Fruit fly (Drosophila melanogaster) whole organism, embryonic: Measurements from ENCODE around the gene mthl14.

ENCODE experiments used
- Atf6 ChIP-seq: fragments of 200-800 bp; sonication (Bioruptor generic); IDR thresholded peaks from 2 replicates; pipeline ENCODE4 v1.3.6; 2022; ENCODE audit warnings: missing biosample characterization, missing genetic modification characterization
- CG10147 ChIP-seq: fragments of 200-800 bp; sonication (Bioruptor generic); optimal IDR thresholded peaks from 2 replicates; lab custom pipeline; 2019; ENCODE audit warnings: missing biosample characterization, mild to moderate bottlenecking, missing genetic modification characterization, moderate library complexity
- CG12391 ChIP-seq: fragments of 200-800 bp; sonication (Bioruptor generic); optimal IDR thresholded peaks from 3 replicates; lab custom pipeline; 2018; ENCODE audit warnings: missing biosample characterization, mild to moderate bottlenecking, missing genetic modification characterization, moderate library complexity
- CG14050 ChIP-seq: fragments of 200-800 bp; sonication (Bioruptor generic); IDR thresholded peaks from 3 replicates; pipeline ENCODE4 v1.3.6; 2022; ENCODE audit warnings: missing biosample characterization, missing genetic modification characterization
- CG1647 ChIP-seq: fragments of 200-800 bp; sonication (Bioruptor generic); optimal IDR thresholded peaks from 3 replicates; lab custom pipeline; 2016; ENCODE audit warnings: missing biosample characterization, missing genetic modification characterization
- CG16863 ChIP-seq: fragments of 200-800 bp; sonication (Bioruptor generic); optimal IDR thresholded peaks from 3 replicates; lab custom pipeline; 2016; ENCODE audit warnings: missing biosample characterization, missing genetic modification characterization
- CG17385 ChIP-seq: fragments of 200-800 bp; sonication (Bioruptor generic); optimal IDR thresholded peaks from 3 replicates; lab custom pipeline; 2018; ENCODE audit warnings: missing biosample characterization, mild to moderate bottlenecking, missing genetic modification characterization
- CG17912 ChIP-seq: fragments of 200-800 bp; sonication (Bioruptor generic); optimal IDR thresholded peaks from 2 replicates; lab custom pipeline; 2018; ENCODE audit warnings: missing biosample characterization, mild to moderate bottlenecking, missing genetic modification characterization
- CG18599 ChIP-seq: fragments of 200-800 bp; sonication (Bioruptor generic); optimal IDR thresholded peaks from 3 replicates; lab custom pipeline; 2017; ENCODE audit warnings: missing biosample characterization, missing genetic modification characterization, mild to moderate bottlenecking, moderate library complexity, missing genetic modification reagents
- CG18619 ChIP-seq: fragments of 200-800 bp; sonication (Bioruptor generic); optimal IDR thresholded peaks from 3 replicates; lab custom pipeline; 2017; ENCODE audit warnings: missing biosample characterization, mild to moderate bottlenecking, missing genetic modification characterization
- CG2202 ChIP-seq: fragments of 200-800 bp; sonication (Bioruptor generic); optimal IDR thresholded peaks from 2 replicates; lab custom pipeline; 2018; ENCODE audit warnings: missing biosample characterization, mild to moderate bottlenecking, missing genetic modification characterization
- CG30431 ChIP-seq: fragments of 200-800 bp; sonication (Bioruptor generic); optimal IDR thresholded peaks from 2 replicates; lab custom pipeline; 2017; ENCODE audit warnings: missing biosample characterization, missing genetic modification characterization
- CG31365 ChIP-seq: fragments of 200-800 bp; sonication (Bioruptor generic); optimal IDR thresholded peaks from 2 replicates; lab custom pipeline; 2018; ENCODE audit warnings: missing biosample characterization, mild to moderate bottlenecking, missing genetic modification characterization
- CG31388 ChIP-seq: fragments of 200-800 bp; sonication (Bioruptor generic); optimal IDR thresholded peaks from 2 replicates; lab custom pipeline; 2016; ENCODE audit warnings: missing biosample characterization, missing genetic modification characterization
- CG3281 ChIP-seq: fragments of 200-800 bp; sonication (Bioruptor generic); optimal IDR thresholded peaks from 3 replicates; lab custom pipeline; 2017; ENCODE audit warnings: missing biosample characterization, mild to moderate bottlenecking, missing genetic modification characterization
- CG33213 ChIP-seq: fragments of 200-800 bp; sonication (Bioruptor generic); optimal IDR thresholded peaks from 3 replicates; lab custom pipeline; 2016; ENCODE audit warnings: missing biosample characterization, missing genetic modification characterization
- CG6791 ChIP-seq: fragments of 200-800 bp; sonication (Bioruptor generic); IDR thresholded peaks from 3 replicates; pipeline ENCODE4 v1.3.6; 2022; ENCODE audit warnings: missing biosample characterization, missing genetic modification characterization; ENCODE audit not compliant: partially characterized antibody
- D ChIP-seq, 2 experiments: fragments of 200-800 bp in 1 of 2; fragments of >200 bp in 1 of 2; sonication (Bioruptor generic) in 1 of 2; optimal IDR thresholded peaks; 2 replicates in 1 of 2; 3 replicates in 1 of 2; lab custom pipeline; 2017; ENCODE audit warnings: mild to moderate bottlenecking in 1 of 2, missing biosample characterization in 1 of 2, missing genetic modification characterization in 1 of 2, missing genetic modification reagents in 1 of 2
- Doc2 ChIP-seq: fragments of 200-800 bp; sonication (Bioruptor generic); IDR thresholded peaks from 2 replicates; pipeline ENCODE4 v1.3.6; 2022; ENCODE audit warnings: missing biosample characterization, missing genetic modification characterization
- Fer3 ChIP-seq: fragments of 200-800 bp; sonication (Bioruptor generic); optimal IDR thresholded peaks from 2 replicates; lab custom pipeline; 2018; ENCODE audit warnings: missing biosample characterization, mild to moderate bottlenecking, missing genetic modification characterization, moderate library complexity
- GATAe ChIP-seq: fragments of 200-800 bp; sonication (Bioruptor generic); conservative IDR thresholded peaks from 2 replicates; pipeline ENCODE4 v1.3.6; 2022; ENCODE audit warnings: missing biosample characterization, missing genetic modification characterization
- HHEX ChIP-seq: fragments of 200-800 bp; sonication (Bioruptor generic); optimal IDR thresholded peaks from 3 replicates; lab custom pipeline; 2017; ENCODE audit warnings: missing biosample characterization, mild to moderate bottlenecking, missing genetic modification characterization, missing genetic modification reagents
- Jarid2 ChIP-seq: fragments of 200-800 bp; sonication (Bioruptor generic); optimal IDR thresholded peaks from 3 replicates; lab custom pipeline; 2017; ENCODE audit warnings: mild to moderate bottlenecking, missing biosample characterization, missing genetic modification reagents, missing genetic modification characterization
- Lpt ChIP-seq: fragments of >200 bp; optimal IDR thresholded peaks from 2 replicates; lab custom pipeline; 2018; ENCODE audit warnings: missing biosample characterization, missing genetic modification characterization
- Nf-YA ChIP-seq: fragments of 200-800 bp; sonication (Bioruptor generic); IDR thresholded peaks from 2 replicates; pipeline ENCODE4 v1.3.6; 2022; ENCODE audit warnings: missing biosample characterization, missing genetic modification characterization
- NfI ChIP-seq: fragments of 200-800 bp; sonication (Bioruptor generic); optimal IDR thresholded peaks from 3 replicates; lab custom pipeline; 2018; ENCODE audit warnings: missing biosample characterization, mild to moderate bottlenecking, missing genetic modification characterization, moderate library complexity
- Ravus ChIP-seq: fragments of 200-800 bp; sonication (Bioruptor generic); IDR thresholded peaks from 2 replicates; pipeline ENCODE4 v1.3.6; 2022; ENCODE audit warnings: missing biosample characterization, missing genetic modification characterization
- Scr ChIP-seq: fragments of 200-800 bp; sonication (Bioruptor generic); IDR thresholded peaks from 2 replicates; pipeline ENCODE4 v1.3.6; 2022; ENCODE audit warnings: missing biosample characterization, missing genetic modification characterization; ENCODE audit not compliant: partially characterized antibody
- Vsx1 ChIP-seq: fragments of 200-800 bp; sonication (Bioruptor generic); optimal IDR thresholded peaks from 2 replicates; lab custom pipeline; 2017; ENCODE audit warnings: missing biosample characterization, mild to moderate bottlenecking, missing genetic modification characterization, missing genetic modification reagents
- abd-A ChIP-seq: fragments of 200-800 bp; sonication (Bioruptor generic); optimal IDR thresholded peaks from 3 replicates; lab custom pipeline; 2019; ENCODE audit warnings: missing biosample characterization, mild to moderate bottlenecking, missing genetic modification characterization, moderate library complexity
- ara ChIP-seq: fragments of 200-800 bp; sonication (Bioruptor generic); IDR thresholded peaks from 2 replicates; pipeline ENCODE4 v1.3.6; 2022; ENCODE audit warnings: missing biosample characterization, missing genetic modification characterization
- btn ChIP-seq: fragments of 200-800 bp; sonication (Bioruptor generic); optimal IDR thresholded peaks from 2 replicates; lab custom pipeline; 2016; ENCODE audit warnings: missing biosample characterization, missing genetic modification characterization
- croc ChIP-seq: fragments of 200-800 bp; sonication (Bioruptor generic); conservative IDR thresholded peaks from 3 replicates; pipeline ENCODE4 v1.3.6; 2022; ENCODE audit warnings: missing biosample characterization, missing genetic modification characterization
- dpn ChIP-seq, 2 experiments: fragments of 200-800 bp; sonication (Bioruptor generic); optimal IDR thresholded peaks; 3 replicates each; lab custom pipeline; 2016; ENCODE audit warnings: missing biosample characterization in 2 of 2, missing genetic modification characterization in 2 of 2
- fd64A ChIP-seq: fragments of 200-800 bp; sonication (Bioruptor generic); optimal IDR thresholded peaks from 3 replicates; lab custom pipeline; 2018; ENCODE audit warnings: missing biosample characterization, mild to moderate bottlenecking, missing genetic modification characterization
- fru ChIP-seq: fragments of >200 bp; optimal IDR thresholded peaks from 2 replicates; lab custom pipeline; 2017
- jumu ChIP-seq: fragments of 200-800 bp; sonication (Bioruptor generic); optimal IDR thresholded peaks from 3 replicates; lab custom pipeline; 2016; ENCODE audit warnings: missing biosample characterization, missing genetic modification characterization
- maf-S ChIP-seq: fragments of 200-800 bp; sonication (Bioruptor generic); optimal IDR thresholded peaks from 2 replicates; lab custom pipeline; 2016; ENCODE audit warnings: missing biosample characterization, missing genetic modification characterization
- org-1 ChIP-seq: fragments of 200-800 bp; sonication (Bioruptor generic); optimal IDR thresholded peaks from 2 replicates; lab custom pipeline; 2017; ENCODE audit warnings: missing biosample characterization, missing genetic modification characterization
- peb ChIP-seq: fragments of 200-800 bp; sonication (Bioruptor generic); IDR thresholded peaks from 2 replicates; pipeline ENCODE4 v1.3.6; 2022; ENCODE audit warnings: missing biosample characterization, missing genetic modification characterization
- phol ChIP-seq: fragments of 200-800 bp; sonication (Bioruptor generic); optimal IDR thresholded peaks from 3 replicates; lab custom pipeline; 2018; ENCODE audit warnings: missing biosample characterization, mild to moderate bottlenecking, missing genetic modification characterization, moderate library complexity
- pita ChIP-seq: fragments of 200-800 bp; sonication (Bioruptor generic); optimal IDR thresholded peaks from 2 replicates; lab custom pipeline; 2017; ENCODE audit warnings: missing biosample characterization, mild to moderate bottlenecking, missing genetic modification characterization
- pzg ChIP-seq: fragments of 200-800 bp; sonication (Bioruptor generic); optimal IDR thresholded peaks from 3 replicates; lab custom pipeline; 2018; ENCODE audit warnings: missing biosample characterization, mild to moderate bottlenecking, missing genetic modification characterization, moderate library complexity
- row ChIP-seq: fragments of 200-800 bp; sonication (Bioruptor generic); IDR thresholded peaks from 3 replicates; pipeline ENCODE4 v1.3.6; 2022; ENCODE audit warnings: missing biosample characterization, missing genetic modification characterization
- schlank ChIP-seq: fragments of 200-800 bp; sonication (Bioruptor generic); optimal IDR thresholded peaks from 2 replicates; lab custom pipeline; 2018; ENCODE audit warnings: missing biosample characterization, mild to moderate bottlenecking, missing genetic modification characterization
- slou ChIP-seq: fragments of 200-800 bp; sonication (Bioruptor generic); optimal IDR thresholded peaks from 3 replicates; lab custom pipeline; 2016; ENCODE audit warnings: missing biosample characterization, missing genetic modification characterization
- usp ChIP-seq: fragments of >200 bp; optimal IDR thresholded peaks from 2 replicates; lab custom pipeline; 2017; ENCODE audit warnings: missing biosample characterization, missing genetic modification characterization
- zf30C ChIP-seq: fragments of 200-800 bp; sonication (Bioruptor generic); optimal IDR thresholded peaks from 3 replicates; lab custom pipeline; 2018; ENCODE audit warnings: missing biosample characterization, mild to moderate bottlenecking, missing genetic modification characterization
- zfh2 ChIP-seq: fragments of 200-800 bp; sonication (Bioruptor generic); optimal IDR thresholded peaks from 2 replicates; lab custom pipeline; 2016; ENCODE audit warnings: missing biosample characterization, missing genetic modification characterization

Gene mthl14

dm6 chr3L:199754-200596 lies 47.3 kb upstream of the mthl14 start, which contains the start of the genes rno and mri (continued):
- TF ChIP-seq CG12391 (tag; lab: Kevin White, UChicago) = peak; percentile 92
- TF ChIP-seq CG14050 (GFP tag; lab: Robert Waterston, UW) = peak; percentile 40; the same call in 1 of the 3 replicates
- peak; percentile 6 to 75 for TF ChIP-seq dpn (GFP tag; optimal IDR thresholded peaks at IDR 0.05; lab: Kevin White, UChicago)
- TF ChIP-seq schlank = peak; percentile 25
- peak; percentile 56; the same call in 1 of the 2 replicates for TF ChIP-seq ara (GFP tag; lab: Robert Waterston, UW)
- TF ChIP-seq CG6791 (GFP tag; lab: Robert Waterston, UW) = peak; percentile 92
- no peak for TF ChIP-seq CG33213 (GFP tag; lab: Kevin White, UChicago)
- TF ChIP-seq Vsx1 = no peak
- TF ChIP-seq usp (GFP tag; lab: Kevin White, UChicago) = no peak
- peak; percentile 86 for TF ChIP-seq row
- no peak for TF ChIP-seq CG17912 (GFP tag; lab: Kevin White, UChicago)
- peak; percentile 23; the same call in 1 of the 2 replicates for TF ChIP-seq Nf-YA (GFP tag; lab: Robert Waterston, UW)
- TF ChIP-seq pita = no peak
- TF ChIP-seq D (optimal IDR thresholded peaks at IDR 0.05; lab: Kevin White, UChicago) = no peak
- peak; percentile 41 for TF ChIP-seq D (GFP tag; optimal IDR thresholded peaks at IDR 0.05; lab: Kevin White, UChicago)
- no peak for TF ChIP-seq CG1647 (GFP tag; lab: Kevin White, UChicago)
- TF ChIP-seq Atf6 (GFP tag; lab: Robert Waterston, UW) = peak; percentile 67; the same call in 1 of the 2 replicates
- TF ChIP-seq zf30C (GFP tag; lab: Kevin White, UChicago) = no peak
- no peak for TF ChIP-seq fru (lab: Kevin White, UChicago)
- no peak for TF ChIP-seq fd64A (GFP tag; lab: Kevin White, UChicago)
- TF ChIP-seq Scr (GFP tag; lab: Robert Waterston, UW) = peak; percentile 95
- TF ChIP-seq CG18619 = peak; percentile 44
- peak; percentile 67 for TF ChIP-seq NfI (GFP tag; lab: Kevin White, UChicago)
- peak; percentile 46 for TF ChIP-seq CG17385 (GFP tag; lab: Kevin White, UChicago)
- TF ChIP-seq slou (GFP tag; lab: Kevin White, UChicago) = no peak
- peak; percentile 53 for TF ChIP-seq CG10147 (GFP tag; lab: Kevin White, UChicago)
- TF ChIP-seq CG31365 (tag; lab: Kevin White, UChicago) = no peak
- TF ChIP-seq btn (GFP tag; lab: Kevin White, UChicago) = no peak
- no peak for TF ChIP-seq org-1
- TF ChIP-seq jumu (GFP tag; lab: Kevin White, UChicago) = no peak
- peak; percentile 45 for TF ChIP-seq CG30431 (GFP tag; lab: Kevin White, UChicago)
- TF ChIP-seq Fer3 (tag; lab: Kevin White, UChicago) = peak; percentile 75
- no peak for TF ChIP-seq Lpt (GFP tag; lab: Kevin White, UChicago)
- TF ChIP-seq CG2202 = no peak
- no peak for TF ChIP-seq maf-S
- no peak for TF ChIP-seq GATAe (GFP tag; lab: Robert Waterston, UW)
- TF ChIP-seq HHEX (GFP tag; lab: Kevin White, UChicago) = peak; percentile 58
- no peak for TF ChIP-seq CG16863 (GFP tag; lab: Kevin White, UChicago)
- peak; percentile 19; the same call in 1 of the 3 replicates for TF ChIP-seq croc (GFP tag; lab: Robert Waterston, UW)
- peak; percentile 66; the same call in 1 of the 2 replicates for TF ChIP-seq peb
- TF ChIP-seq Ravus (GFP tag; lab: Robert Waterston, UW) = peak; percentile 28
- TF ChIP-seq Jarid2 (GFP tag; lab: Kevin White, UChicago) = no peak
- no peak for TF ChIP-seq abd-A
- TF ChIP-seq CG18599 = peak; percentile 69
- TF ChIP-seq CG31388 (GFP tag; lab: Kevin White, UChicago) = no peak
- TF ChIP-seq zfh2 (GFP tag; lab: Kevin White, UChicago) = peak; percentile 61
- TF ChIP-seq Doc2 (GFP tag; lab: Robert Waterston, UW) = no peak
- TF ChIP-seq CG3281 = peak; percentile 48
- TF ChIP-seq pzg (GFP tag; lab: Kevin White, UChicago) = peak; percentile 35
- TF ChIP-seq phol (tag; lab: Kevin White, UChicago) = peak; percentile 99
